Fruit fly (Drosophila melanogaster) whole organism, embryonic: ENCODE data around the gene dmrt11E.
A peak's percentile ranks its signal among the peaks of the same experiment; 100 is the strongest.

ENCODE experiments used
- Aef1 ChIP-seq: fragments of 200-800 bp; sonication (Bioruptor generic); IDR thresholded peaks from 3 replicates; pipeline ENCODE4 v1.3.6; 2022; ENCODE audit warnings: missing biosample characterization, missing genetic modification characterization
- Atf6 ChIP-seq: fragments of 200-800 bp; sonication (Bioruptor generic); IDR thresholded peaks from 2 replicates; pipeline ENCODE4 v1.3.6; 2022; ENCODE audit warnings: missing biosample characterization, missing genetic modification characterization
- Awh ChIP-seq: fragments of 200-800 bp; sonication (Bioruptor generic); IDR thresholded peaks from 2 replicates; pipeline ENCODE4, ENCODE4 v1.3.6; 2022; ENCODE audit warnings: missing biosample characterization, missing genetic modification characterization
- CG10979 ChIP-seq: fragments of 200-800 bp; sonication (Bioruptor generic); optimal IDR thresholded peaks from 2 replicates; lab custom pipeline; 2018; ENCODE audit warnings: missing biosample characterization, mild to moderate bottlenecking, missing genetic modification characterization, moderate library complexity
- CG11696 ChIP-seq: fragments of 200-800 bp; sonication (Bioruptor generic); IDR thresholded peaks from 2 replicates; pipeline ENCODE4 v1.3.6; 2022; ENCODE audit warnings: missing biosample characterization, missing genetic modification characterization
- CG13287 ChIP-seq: fragments of 200-800 bp; sonication (Bioruptor generic); IDR thresholded peaks from 2 replicates; pipeline ENCODE4 v1.3.6; 2022; ENCODE audit warnings: missing biosample characterization, missing genetic modification characterization; ENCODE audit not compliant: partially characterized antibody
- CG16813 ChIP-seq: fragments of 200-800 bp; sonication (Bioruptor generic); IDR thresholded peaks from 3 replicates; pipeline ENCODE4 v1.3.6; 2022; ENCODE audit warnings: missing biosample characterization, missing genetic modification characterization; ENCODE audit not compliant: partially characterized antibody
- CG17328 ChIP-seq: fragments of 200-800 bp; sonication (Bioruptor generic); IDR thresholded peaks from 2 replicates; pipeline ENCODE4 v1.3.6; 2022; ENCODE audit warnings: missing biosample characterization, missing genetic modification characterization
- CG17612 ChIP-seq: fragments of 200-800 bp; sonication (Bioruptor generic); IDR thresholded peaks from 2 replicates; pipeline ENCODE4 v1.3.6; 2022; ENCODE audit warnings: missing biosample characterization, missing genetic modification characterization
- CG18011 ChIP-seq: fragments of 200-800 bp; sonication (Bioruptor generic); optimal IDR thresholded peaks from 2 replicates; lab custom pipeline; 2017; ENCODE audit warnings: missing biosample characterization, missing genetic modification characterization, mild to moderate bottlenecking, moderate library complexity, missing genotype
- CG18764 ChIP-seq: fragments of 200-800 bp; sonication (Bioruptor generic); optimal IDR thresholded peaks from 3 replicates; lab custom pipeline; 2016; ENCODE audit warnings: missing biosample characterization, missing genetic modification characterization
- CG2116 ChIP-seq: fragments of 200-800 bp; sonication (Bioruptor generic); optimal IDR thresholded peaks from 3 replicates; lab custom pipeline; 2018; ENCODE audit warnings: missing biosample characterization, mild to moderate bottlenecking, missing genetic modification characterization
- CG2889 ChIP-seq: fragments of 200-800 bp; sonication (Bioruptor generic); IDR thresholded peaks from 3 replicates; pipeline ENCODE4 v1.3.6; 2022; ENCODE audit warnings: missing biosample characterization, missing genetic modification characterization
- CG31388 ChIP-seq: fragments of 200-800 bp; sonication (Bioruptor generic); optimal IDR thresholded peaks from 2 replicates; lab custom pipeline; 2016; ENCODE audit warnings: missing biosample characterization, missing genetic modification characterization
- CG6791 ChIP-seq: fragments of 200-800 bp; sonication (Bioruptor generic); IDR thresholded peaks from 3 replicates; pipeline ENCODE4 v1.3.6; 2022; ENCODE audit warnings: missing biosample characterization, missing genetic modification characterization; ENCODE audit not compliant: partially characterized antibody
- CG6813 ChIP-seq: fragments of 200-800 bp; sonication (Bioruptor generic); optimal IDR thresholded peaks from 2 replicates; lab custom pipeline; 2017; ENCODE audit warnings: missing biosample characterization, missing genetic modification characterization, mild to moderate bottlenecking, moderate library complexity, missing genetic modification reagents
- CG7963 ChIP-seq: fragments of 200-800 bp; sonication (Bioruptor generic); IDR thresholded peaks from 3 replicates; pipeline ENCODE4 v1.3.6; 2022; ENCODE audit warnings: missing biosample characterization, missing genetic modification characterization; ENCODE audit not compliant: partially characterized antibody
- CG8924 ChIP-seq: fragments of 200-800 bp; optimal IDR thresholded peaks from 3 replicates; lab custom pipeline; 2019; ENCODE audit warnings: missing biosample characterization, mild to moderate bottlenecking, missing genetic modification characterization, moderate library complexity
- CG9215 ChIP-seq: fragments of 200-800 bp; sonication (Bioruptor generic); IDR thresholded peaks from 2 replicates; pipeline ENCODE4 v1.3.6; 2022; ENCODE audit warnings: missing biosample characterization, missing genetic modification characterization
- CG9817 ChIP-seq: fragments of 200-800 bp; sonication (Bioruptor generic); optimal IDR thresholded peaks from 2 replicates; lab custom pipeline; 2018; ENCODE audit warnings: missing biosample characterization, mild to moderate bottlenecking, missing genetic modification characterization, moderate library complexity
- Eip74EF ChIP-seq, 2 experiments: fragments of 200-800 bp in 1 of 2; fragments of >200 bp in 1 of 2; sonication (Bioruptor generic) in 1 of 2; optimal IDR thresholded peaks; 2 replicates each; lab custom pipeline; 2017 to 2019; ENCODE audit warnings: missing biosample characterization in 2 of 2, missing genetic modification characterization in 2 of 2, mild to moderate bottlenecking in 1 of 2, moderate library complexity in 1 of 2
- Ets65A ChIP-seq: fragments of 200-800 bp; sonication (Bioruptor generic); peaks from one replicate; lab custom pipeline; 2016; ENCODE audit warnings: missing biosample characterization, missing genetic modification characterization
- HLH4C ChIP-seq: fragments of 200-800 bp; sonication (Bioruptor generic); IDR thresholded peaks from 3 replicates; pipeline ENCODE4 v1.3.6; 2022; ENCODE audit warnings: missing biosample characterization, missing genetic modification characterization; ENCODE audit not compliant: partially characterized antibody
- Hey ChIP-seq: fragments of 200-800 bp; sonication (Bioruptor generic); optimal IDR thresholded peaks from 3 replicates; lab custom pipeline; 2018; ENCODE audit warnings: missing biosample characterization, mild to moderate bottlenecking, missing genetic modification characterization
- Hsf ChIP-seq: fragments of 200-800 bp; sonication (Bioruptor generic); optimal IDR thresholded peaks from 3 replicates; lab custom pipeline; 2016; ENCODE audit warnings: missing biosample characterization, missing genetic modification characterization
- Lim3 ChIP-seq: fragments of 200-800 bp; sonication (Bioruptor generic); IDR thresholded peaks from 2 replicates; pipeline ENCODE4 v1.3.6; 2022; ENCODE audit warnings: missing biosample characterization, missing genetic modification characterization
- MESR4 ChIP-seq: fragments of 200-800 bp; sonication (Bioruptor generic); optimal IDR thresholded peaks from 2 replicates; lab custom pipeline; 2018; ENCODE audit warnings: missing biosample characterization, mild to moderate bottlenecking, missing genetic modification characterization, moderate library complexity
- Mrtf ChIP-seq: fragments of 200-800 bp; sonication (Bioruptor generic); IDR thresholded peaks from 3 replicates; pipeline ENCODE4 v1.3.6; 2022; ENCODE audit warnings: missing biosample characterization, missing genetic modification characterization
- Nf-YC ChIP-seq: fragments of 200-800 bp; optimal IDR thresholded peaks from 3 replicates; lab custom pipeline; 2019; ENCODE audit warnings: missing biosample characterization, mild to moderate bottlenecking, missing genetic modification characterization, moderate library complexity
- ap ChIP-seq: fragments of 200-800 bp; sonication (Bioruptor generic); IDR thresholded peaks from 2 replicates; pipeline ENCODE4 v1.3.6; 2022; ENCODE audit warnings: missing biosample characterization, missing genetic modification characterization
- ase ChIP-seq: fragments of 200-800 bp; sonication (Bioruptor generic); IDR thresholded peaks from 3 replicates; pipeline ENCODE4 v1.3.6; 2022; ENCODE audit warnings: missing biosample characterization, missing genetic modification characterization
- az2 ChIP-seq: fragments of 200-800 bp; sonication (Bioruptor generic); optimal IDR thresholded peaks from 3 replicates; lab custom pipeline; 2016; ENCODE audit warnings: missing biosample characterization, missing genetic modification characterization
- bbx ChIP-seq: fragments of 200-800 bp; sonication (Bioruptor generic); IDR thresholded peaks from 2 replicates; pipeline ENCODE4 v1.3.6; 2022; ENCODE audit warnings: missing biosample characterization, missing genetic modification characterization; ENCODE audit not compliant: partially characterized antibody
- cato ChIP-seq: fragments of 200-800 bp; sonication (Bioruptor generic); optimal IDR thresholded peaks from 2 replicates; lab custom pipeline; 2016; ENCODE audit warnings: missing biosample characterization, missing genetic modification characterization, borderline replicate concordance
- crol ChIP-seq: fragments of 200-800 bp; sonication (Bioruptor generic); IDR thresholded peaks from 2 replicates; pipeline ENCODE4 v1.3.6; 2022; ENCODE audit warnings: missing biosample characterization, missing genetic modification characterization
- gce ChIP-seq: fragments of 200-800 bp; sonication (Bioruptor generic); IDR thresholded peaks from 3 replicates; pipeline ENCODE4 v1.3.6; 2022; ENCODE audit warnings: missing biosample characterization, missing genetic modification characterization
- gfzf ChIP-seq: fragments of 200-800 bp; sonication (Bioruptor generic); optimal IDR thresholded peaks from 2 replicates; lab custom pipeline; 2016; ENCODE audit warnings: missing biosample characterization, mild to moderate bottlenecking, missing genetic modification characterization, moderate library complexity
- gsb ChIP-seq: fragments of 200-800 bp; sonication (Bioruptor generic); IDR thresholded peaks from 2 replicates; pipeline ENCODE4 v1.3.6; 2022; ENCODE audit warnings: missing biosample characterization, missing genetic modification characterization
- gsb-n ChIP-seq: fragments of 200-800 bp; sonication (Bioruptor generic); optimal IDR thresholded peaks from 3 replicates; lab custom pipeline; 2018; ENCODE audit warnings: missing biosample characterization, mild to moderate bottlenecking, missing genetic modification characterization
- ham ChIP-seq: fragments of 200-800 bp; sonication (Bioruptor generic); IDR thresholded peaks from 2 replicates; pipeline ENCODE4 v1.3.6; 2022; ENCODE audit warnings: missing biosample characterization, missing genetic modification characterization
- ind ChIP-seq: fragments of 200-800 bp; sonication (Bioruptor generic); optimal IDR thresholded peaks from 3 replicates; lab custom pipeline; 2016; ENCODE audit warnings: missing biosample characterization, missing genetic modification characterization
- lbe ChIP-seq: fragments of 200-800 bp; sonication (Bioruptor generic); optimal IDR thresholded peaks from 2 replicates; lab custom pipeline; 2016; ENCODE audit warnings: missing biosample characterization, mild to moderate bottlenecking, missing genetic modification characterization
- pnt ChIP-seq: fragments of 200-800 bp; sonication (Bioruptor generic); optimal IDR thresholded peaks from 3 replicates; lab custom pipeline; 2016; ENCODE audit warnings: missing biosample characterization, missing genetic modification characterization
- ro ChIP-seq: fragments of 200-800 bp; sonication (Bioruptor generic); IDR thresholded peaks from 2 replicates; pipeline ENCODE4 v1.3.6; 2022; ENCODE audit warnings: missing biosample characterization, missing genetic modification characterization
- shn ChIP-seq: fragments of 200-800 bp; sonication (Bioruptor generic); optimal IDR thresholded peaks from 3 replicates; lab custom pipeline; 2016; ENCODE audit warnings: missing biosample characterization, missing genetic modification characterization
- slou ChIP-seq: fragments of 200-800 bp; sonication (Bioruptor generic); optimal IDR thresholded peaks from 3 replicates; lab custom pipeline; 2016; ENCODE audit warnings: missing biosample characterization, missing genetic modification characterization
- stwl ChIP-seq: fragments of 200-800 bp; sonication (Bioruptor generic); optimal IDR thresholded peaks from 3 replicates; lab custom pipeline; 2018; ENCODE audit warnings: missing biosample characterization, mild to moderate bottlenecking, missing genetic modification characterization, moderate library complexity
- tap ChIP-seq: fragments of 200-800 bp; optimal IDR thresholded peaks from 3 replicates; lab custom pipeline; 2019; ENCODE audit warnings: missing biosample characterization, mild to moderate bottlenecking, missing genetic modification characterization, moderate library complexity
- tna ChIP-seq: fragments of 200-800 bp; sonication (Bioruptor generic); IDR thresholded peaks from 2 replicates; pipeline ENCODE4 v1.3.6; 2022; ENCODE audit warnings: missing biosample characterization, missing genetic modification characterization; ENCODE audit not compliant: partially characterized antibody
- toy ChIP-seq: fragments of 200-800 bp; sonication (Bioruptor generic); IDR thresholded peaks from 2 replicates; pipeline ENCODE4 v1.3.6; 2022; ENCODE audit warnings: missing biosample characterization, missing genetic modification characterization

dmrt11E gene

dm6 chrX:13358240-13358799 is 9.7 kb upstream of the dmrt11E start (continued):
- TF ChIP-seq ase (GFP tag; lab: Robert Waterston, UW) = no peak
- TF ChIP-seq az2 (GFP tag; lab: Kevin White, UChicago) = no peak
- TF ChIP-seq Atf6 = no peak
- TF ChIP-seq stwl (tag; lab: Kevin White, UChicago) = peak; percentile 18
- 0 out of 2 replicates have a peak, but pooled peaks have one; percentile 18 for TF ChIP-seq CG9215 (GFP tag; lab: Robert Waterston, UW)
- TF ChIP-seq HLH4C (GFP tag; lab: Robert Waterston, UW) = peak; percentile 50
- no peak for TF ChIP-seq CG18764
- TF ChIP-seq bbx = 0 out of 2 replicates have a peak, but pooled peaks have one; percentile 11
- no peak for TF ChIP-seq ro (GFP tag; lab: Robert Waterston, UW)
- no peak for TF ChIP-seq ham (GFP tag; lab: Robert Waterston, UW)
- TF ChIP-seq CG16813 (GFP tag; lab: Robert Waterston, UW) = peak; percentile 68
- no peak for TF ChIP-seq CG8924 (tag; lab: Kevin White, UChicago)
- TF ChIP-seq ind (GFP tag; lab: Kevin White, UChicago) = no peak
- no peak for TF ChIP-seq MESR4 (GFP tag; lab: Kevin White, UChicago)
- TF ChIP-seq CG17612 (GFP tag; lab: Robert Waterston, UW) = no peak
- TF ChIP-seq CG7963 = 0 out of 3 replicates have a peak, but pooled peaks have one; percentile 47
- no peak for TF ChIP-seq slou (GFP tag; lab: Kevin White, UChicago)
- TF ChIP-seq Hey = no peak
- peak; percentile 21; the same call in 1 of the 2 replicates for TF ChIP-seq tna (GFP tag; lab: Robert Waterston, UW)
- TF ChIP-seq CG10979 (tag; lab: Kevin White, UChicago) = no peak
- TF ChIP-seq Mrtf (GFP tag; lab: Robert Waterston, UW) = no peak
- no peak for TF ChIP-seq Awh (GFP tag; lab: Robert Waterston, UW)
- TF ChIP-seq Lim3 (GFP tag; lab: Robert Waterston, UW) = no peak
- no peak for TF ChIP-seq pnt (GFP tag; lab: Kevin White, UChicago)
- peak; percentile 68 for TF ChIP-seq CG13287 (GFP tag; lab: Robert Waterston, UW)
- no peak for TF ChIP-seq Ets65A
- no peak for TF ChIP-seq CG11696
- TF ChIP-seq gsb-n = no peak
- no peak for TF ChIP-seq shn
- no peak for TF ChIP-seq CG2889 (GFP tag; lab: Robert Waterston, UW)
- no peak for TF ChIP-seq ap (GFP tag; lab: Robert Waterston, UW)
- no peak for TF ChIP-seq gce (GFP tag; lab: Robert Waterston, UW)
- TF ChIP-seq CG17328 = no peak
- no peak for TF ChIP-seq CG31388
- no peak for TF ChIP-seq CG2116 (GFP tag; lab: Kevin White, UChicago)
- no peak for TF ChIP-seq Hsf (GFP tag; lab: Kevin White, UChicago)
- no peak for TF ChIP-seq gfzf (GFP tag; lab: Kevin White, UChicago)
- TF ChIP-seq Eip74EF (GFP tag; optimal IDR thresholded peaks at IDR 0.05; lab: Kevin White, UChicago) = no peak
- TF ChIP-seq Nf-YC (tag; lab: Kevin White, UChicago) = peak; percentile 32
- no peak for TF ChIP-seq Aef1 (GFP tag; lab: Robert Waterston, UW)
- no peak for TF ChIP-seq cato (GFP tag; lab: Kevin White, UChicago)
- no peak for TF ChIP-seq CG18011 (GFP tag; lab: Kevin White, UChicago)
- no peak for TF ChIP-seq tap
- TF ChIP-seq CG6791 (GFP tag; lab: Robert Waterston, UW) = peak; percentile 44; the same call in 1 of the 3 replicates
- no peak for TF ChIP-seq toy (GFP tag; lab: Robert Waterston, UW)
- no peak for TF ChIP-seq CG6813
- 0 out of 2 replicates have a peak, but pooled peaks have one; percentile 1 for TF ChIP-seq crol
- TF ChIP-seq CG9817 (tag; lab: Kevin White, UChicago) = no peak
- no peak for TF ChIP-seq lbe (GFP tag; lab: Kevin White, UChicago)
- TF ChIP-seq gsb (GFP tag; lab: Robert Waterston, UW) = no peak
